Fruit fly (Drosophila melanogaster) whole organism, pupa: ENCODE results near the gene Ir93a.
A peak's percentile ranks its signal among the peaks of the same experiment; 100 is the strongest.

Experiments
- CG10348 ChIP-seq: fragments of 200-800 bp; sonication (Bioruptor generic); IDR thresholded peaks from 2 replicates; pipeline ENCODE4 v1.3.6; 2022; ENCODE audit warnings: missing biosample characterization, missing genetic modification characterization
- CG12605 ChIP-seq: fragments of 200-800 bp; sonication (Bioruptor generic); IDR thresholded peaks from 2 replicates; pipeline ENCODE4 v1.3.6; 2022; ENCODE audit warnings: missing biosample characterization, missing genetic modification characterization
- CG13204 ChIP-seq: fragments of 200-800 bp; sonication (Bioruptor generic); optimal IDR thresholded peaks from 2 replicates; lab custom pipeline; 2018; ENCODE audit warnings: missing biosample characterization, mild to moderate bottlenecking, missing genetic modification characterization, moderate library complexity
- CG14655 ChIP-seq: fragments of 200-800 bp; sonication (Bioruptor generic); optimal IDR thresholded peaks from 3 replicates; lab custom pipeline; 2017; ENCODE audit warnings: mild to moderate bottlenecking, missing biosample characterization, missing genetic modification reagents, missing genetic modification characterization
- CG15710 ChIP-seq: fragments of 200-800 bp; sonication (Bioruptor generic); optimal IDR thresholded peaks from 2 replicates; lab custom pipeline; 2018; ENCODE audit warnings: missing biosample characterization, mild to moderate bottlenecking, missing genetic modification characterization, moderate library complexity
- CG17806 ChIP-seq: fragments of 200-800 bp; sonication (Bioruptor generic); optimal IDR thresholded peaks from 2 replicates; lab custom pipeline; 2018; ENCODE audit warnings: missing biosample characterization, mild to moderate bottlenecking, missing genetic modification characterization, moderate library complexity
- CG32121 ChIP-seq: fragments of 200-800 bp; sonication (Bioruptor generic); IDR thresholded peaks from 2 replicates; pipeline ENCODE4 v1.3.6; 2022; ENCODE audit warnings: missing biosample characterization, missing genetic modification characterization
- CG34367 ChIP-seq: fragments of 200-800 bp; sonication (Bioruptor generic); optimal IDR thresholded peaks from 2 replicates; lab custom pipeline; 2018; ENCODE audit warnings: missing biosample characterization, mild to moderate bottlenecking, missing genetic modification characterization
- CG4496 ChIP-seq: fragments of 200-800 bp; sonication (Bioruptor generic); IDR thresholded peaks from 3 replicates; pipeline ENCODE4 v1.3.6; 2022; ENCODE audit warnings: missing biosample characterization, missing genetic modification characterization
- CG8159 ChIP-seq: fragments of 200-800 bp; sonication (Bioruptor generic); optimal IDR thresholded peaks from 3 replicates; lab custom pipeline; 2018; ENCODE audit warnings: missing biosample characterization, mild to moderate bottlenecking, missing genetic modification characterization, moderate library complexity
- CG8301 ChIP-seq: fragments of 200-800 bp; sonication (Bioruptor generic); optimal IDR thresholded peaks from 2 replicates; lab custom pipeline; 2018; ENCODE audit warnings: missing biosample characterization, mild to moderate bottlenecking, missing genetic modification characterization
- CG9948 ChIP-seq: fragments of 200-800 bp; sonication (Bioruptor generic); optimal IDR thresholded peaks from 2 replicates; lab custom pipeline; 2018; ENCODE audit warnings: missing biosample characterization, mild to moderate bottlenecking, missing genetic modification characterization, moderate library complexity
- D1 ChIP-seq: fragments of 200-800 bp; sonication (Bioruptor generic); optimal IDR thresholded peaks from 2 replicates; lab custom pipeline; 2018; ENCODE audit warnings: missing biosample characterization, mild to moderate bottlenecking, missing genetic modification characterization, moderate library complexity
- EcR ChIP-seq: fragments of 200-800 bp; sonication (Bioruptor generic); optimal IDR thresholded peaks from 3 replicates; lab custom pipeline; 2019; ENCODE audit warnings: missing biosample characterization, missing genetic modification characterization, mild to moderate bottlenecking, moderate library complexity, missing genetic modification reagents
- Ets98B ChIP-seq: fragments of 200-800 bp; sonication (Bioruptor generic); IDR thresholded peaks from 2 replicates; pipeline ENCODE4 v1.3.6; 2022; ENCODE audit warnings: missing biosample characterization, missing genetic modification characterization
- Pif1B ChIP-seq: fragments of 200-800 bp; sonication (Bioruptor generic); optimal IDR thresholded peaks from 3 replicates; lab custom pipeline; 2016; ENCODE audit warnings: missing biosample characterization, missing genetic modification characterization
- Snoo ChIP-seq: fragments of 200-800 bp; sonication (Bioruptor generic); optimal IDR thresholded peaks from 3 replicates; lab custom pipeline; 2017; ENCODE audit warnings: missing biosample characterization, mild to moderate bottlenecking, missing genetic modification characterization, inconsistent platforms
- fd96Ca ChIP-seq: fragments of 200-800 bp; sonication (Bioruptor generic); IDR thresholded peaks from 3 replicates; pipeline ENCODE4 v1.3.6; 2022; ENCODE audit warnings: missing biosample characterization, missing genetic modification characterization
- gl ChIP-seq: fragments of 200-800 bp; sonication (Bioruptor generic); optimal IDR thresholded peaks from 2 replicates; lab custom pipeline; 2018; ENCODE audit warnings: missing biosample characterization, mild to moderate bottlenecking, missing genetic modification characterization
- rn ChIP-seq: fragments of 200-800 bp; sonication (Bioruptor generic); IDR thresholded peaks from 2 replicates; pipeline ENCODE4 v1.3.6; 2022; ENCODE audit warnings: missing biosample characterization, missing genetic modification characterization

The Ir93a gene

DNA sequence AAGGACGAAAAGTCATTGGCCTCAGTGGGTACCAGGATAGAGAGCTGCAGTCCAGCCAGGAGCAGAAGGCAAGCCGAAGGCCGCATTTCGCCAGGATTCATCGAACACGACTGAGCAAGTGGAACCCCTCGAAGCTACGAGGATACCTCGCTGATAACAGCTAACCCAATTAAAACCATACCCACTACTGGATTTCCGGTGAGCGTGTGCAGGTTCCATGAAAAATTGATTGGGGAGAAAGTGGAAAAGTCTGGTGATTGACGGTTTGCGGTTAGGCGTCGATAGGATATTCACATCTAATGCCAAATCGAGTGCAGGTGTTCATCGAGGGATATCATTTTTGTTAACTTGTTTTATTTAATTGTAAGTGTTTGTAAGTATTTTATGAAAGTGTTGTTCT is at the start of gene Ir93a:
Ir93a (minus strand) TSS at position 101 of the 400 bp plus-strand sequence.
- TF ChIP-seq Snoo (tag; lab: Kevin White, UChicago) (no peak), CG32121 (GFP tag; lab: Robert Waterston, UW) (no peak), CG8159 (no peak), rn (GFP tag; lab: Robert Waterston, UW) (no peak), gl (tag; lab: Kevin White, UChicago) (no peak), CG17806 (tag; lab: Kevin White, UChicago) (no peak), CG34367 (tag; lab: Kevin White, UChicago) (no peak), fd96Ca (GFP tag; lab: Robert Waterston, UW) (no peak), Pif1B (GFP tag; lab: Kevin White, UChicago) (no peak), CG9948 (no peak), Ets98B (GFP tag; lab: Robert Waterston, UW) (no peak), CG8301 (tag; lab: Kevin White, UChicago) (no peak), D1 (tag; lab: Kevin White, UChicago) (no peak), CG10348 (GFP tag; lab: Robert Waterston, UW) (no peak), CG14655 (GFP tag; lab: Kevin White, UChicago) (no peak), EcR (no peak)

DNA sequence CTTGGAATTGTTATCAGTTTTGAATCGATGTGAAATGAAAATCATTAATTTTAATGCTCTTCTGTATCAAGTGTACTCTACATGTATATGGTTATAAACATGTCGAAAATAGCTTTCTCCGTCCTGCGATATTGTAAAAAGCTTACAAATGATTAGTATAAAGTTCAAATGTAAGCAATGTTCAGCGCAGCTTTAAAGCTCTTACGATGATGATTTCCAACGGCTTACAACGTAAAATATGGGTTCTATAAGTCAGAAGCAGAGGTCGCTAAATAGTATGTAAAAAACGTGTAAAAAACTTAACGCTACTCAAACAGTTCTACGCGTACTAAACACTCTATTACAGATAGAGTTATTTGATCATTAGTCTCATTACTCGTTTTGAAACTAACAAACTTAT is 48.9 kb upstream of the Ir93a start:
- TF ChIP-seq D1 (tag; lab: Kevin White, UChicago), result no peak
- TF ChIP-seq CG4496 (GFP tag; lab: Robert Waterston, UW), result no peak
- no peak for TF ChIP-seq rn (GFP tag; lab: Robert Waterston, UW)
- TF ChIP-seq CG32121 (GFP tag; lab: Robert Waterston, UW), result no peak
- TF ChIP-seq Pif1B (GFP tag; lab: Kevin White, UChicago), result no peak
- TF ChIP-seq CG8159, result no peak

DNA sequence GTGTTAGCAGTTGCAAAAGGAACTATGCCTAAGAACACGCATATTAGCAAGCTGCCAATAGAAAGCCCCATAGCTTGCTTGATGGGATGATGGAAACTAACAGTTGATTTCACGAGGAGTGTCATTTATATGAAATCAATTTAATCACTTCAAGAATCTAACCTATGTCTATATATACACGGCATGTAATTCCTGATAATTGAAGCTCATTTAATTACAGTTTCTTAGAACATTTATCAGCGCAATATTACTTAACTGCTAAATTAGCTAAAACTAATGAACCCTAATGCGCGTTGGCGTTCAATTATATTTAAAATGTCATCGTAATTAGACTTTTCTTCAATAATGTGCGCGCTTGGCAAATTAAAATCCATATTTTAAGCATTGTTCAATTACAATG is 45.7 kb upstream of the Ir93a start, which contains the start of gene TotX:
TotX (minus strand) TSS at position 101 of the 400 bp plus-strand sequence.
- TF ChIP-seq CG13204 (GFP tag; lab: Kevin White, UChicago) (no peak), CG32121 (GFP tag; lab: Robert Waterston, UW) (no peak), CG14655 (GFP tag; lab: Kevin White, UChicago) (no peak), CG8301 (tag; lab: Kevin White, UChicago) (no peak), rn (GFP tag; lab: Robert Waterston, UW) (no peak), EcR (no peak), CG34367 (tag; lab: Kevin White, UChicago) (no peak), D1 (tag; lab: Kevin White, UChicago) (no peak)

DNA sequence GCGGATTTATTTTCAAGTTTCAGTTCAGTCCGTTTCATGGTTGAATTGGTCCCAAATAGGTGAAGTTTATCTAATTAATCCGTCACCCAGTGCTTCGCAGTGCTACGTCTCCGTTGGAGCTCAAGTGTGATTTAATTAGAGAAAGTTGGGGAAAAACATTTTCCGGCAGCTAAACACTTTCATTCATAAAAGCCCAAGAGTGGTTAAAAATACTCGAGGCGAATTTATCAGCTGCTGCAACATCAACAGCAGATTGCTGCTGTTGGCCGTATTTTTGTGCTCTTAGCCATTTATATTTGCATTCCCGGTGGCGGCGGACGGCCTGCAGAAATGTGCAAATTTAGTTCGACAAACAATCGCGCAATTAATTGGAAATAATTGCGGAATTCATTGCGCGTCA is 41.9 kb upstream of the Ir93a start, which contains the start of gene Grik:
Grik (plus strand) TSS at position 301 of the 400 bp plus-strand sequence.
- TF ChIP-seq CG8301 (tag; lab: Kevin White, UChicago) (no peak), Ets98B (GFP tag; lab: Robert Waterston, UW) (no peak), fd96Ca (GFP tag; lab: Robert Waterston, UW) (no peak), EcR (no peak), CG8159 (no peak), CG13204 (GFP tag; lab: Kevin White, UChicago) (no peak), rn (GFP tag; lab: Robert Waterston, UW) (no peak), Pif1B (GFP tag; lab: Kevin White, UChicago) (no peak), CG14655 (GFP tag; lab: Kevin White, UChicago) (no peak)

- TF ChIP-seq Pif1B (GFP tag; lab: Kevin White, UChicago), result no peak
- TF ChIP-seq CG13204 (GFP tag; lab: Kevin White, UChicago), result no peak
- no peak for TF ChIP-seq CG34367 (tag; lab: Kevin White, UChicago)
- TF ChIP-seq CG12605 (GFP tag; lab: Robert Waterston, UW), result 0 out of 2 replicates have a peak, but pooled peaks have one; percentile 10
- TF ChIP-seq, all 21 proteins: peak for 1
Measured at dm6 chr3R:20897128-20897527, 37.4 kb upstream of the Ir93a start, which contains the start of gene Ktl. TSS of gene Ktl (minus strand) at chr3R:20897320.

DNA sequence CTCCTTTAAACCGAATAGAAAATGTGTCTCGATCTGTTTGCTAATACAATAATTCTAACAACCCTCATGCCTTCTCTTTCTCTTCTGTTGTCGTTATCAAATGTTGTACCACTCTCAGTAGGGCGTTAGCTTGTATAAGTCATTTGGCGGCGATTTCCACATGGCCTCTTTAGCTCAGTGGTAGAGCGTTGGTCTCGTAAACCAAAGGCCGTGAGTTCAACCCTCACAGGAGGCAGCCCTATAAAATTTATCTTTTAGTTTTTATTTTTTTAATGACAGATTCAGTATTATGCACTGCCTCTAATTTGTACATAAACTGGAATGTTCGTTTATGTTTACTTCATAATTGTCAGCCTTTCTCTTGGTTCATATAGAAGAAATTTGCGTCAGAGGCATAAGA is 31.8 kb upstream of the Ir93a start:
- no peak; the same call in 1 of the 2 replicates for TF ChIP-seq CG12605 (GFP tag; lab: Robert Waterston, UW)
- TF ChIP-seq CG32121 (GFP tag; lab: Robert Waterston, UW), result no peak
- no peak for TF ChIP-seq CG4496 (GFP tag; lab: Robert Waterston, UW)
- no peak for TF ChIP-seq CG8301 (tag; lab: Kevin White, UChicago)
- no peak for TF ChIP-seq CG15710 (tag; lab: Kevin White, UChicago)
- no peak for TF ChIP-seq gl (tag; lab: Kevin White, UChicago)
- no peak for TF ChIP-seq CG8159
- TF ChIP-seq CG9948, result no peak
- TF ChIP-seq CG14655 (GFP tag; lab: Kevin White, UChicago), result no peak

- no peak for TF ChIP-seq CG10348 (GFP tag; lab: Robert Waterston, UW)
Measured at dm6 chr3R:20890920-20891319, 31.2 kb upstream of the Ir93a start.
